Fruit fly (Drosophila melanogaster) whole organism, embryonic: Measurements from ENCODE around the gene Helz.

Experiments
- ATbp ChIP-seq: fragments of 200-800 bp; sonication (Bioruptor generic); optimal IDR thresholded peaks from 2 replicates; lab custom pipeline; 2017; ENCODE audit warnings: missing biosample characterization, mild to moderate bottlenecking, missing genetic modification characterization, missing genetic modification reagents
- Adf1 ChIP-seq: fragments of 200-800 bp; sonication (Bioruptor generic); IDR thresholded peaks from 2 replicates; pipeline ENCODE4 v1.3.6; 2022; ENCODE audit warnings: missing biosample characterization, missing genetic modification characterization
- Awh ChIP-seq: fragments of 200-800 bp; sonication (Bioruptor generic); IDR thresholded peaks from 2 replicates; pipeline ENCODE4, ENCODE4 v1.3.6; 2022; ENCODE audit warnings: missing biosample characterization, missing genetic modification characterization
- CG15514 ChIP-seq: fragments of 200-800 bp; sonication (Bioruptor generic); optimal IDR thresholded peaks from 3 replicates; lab custom pipeline; 2017; ENCODE audit warnings: missing biosample characterization, missing genetic modification characterization, mild to moderate bottlenecking, moderate library complexity, missing genetic modification reagents
- CG17361 ChIP-seq: fragments of 200-800 bp; sonication (Bioruptor generic); IDR thresholded peaks from 3 replicates; pipeline ENCODE4 v1.3.6; 2022; ENCODE audit warnings: missing biosample characterization, missing genetic modification characterization
- CG18619 ChIP-seq: fragments of 200-800 bp; sonication (Bioruptor generic); optimal IDR thresholded peaks from 3 replicates; lab custom pipeline; 2017; ENCODE audit warnings: missing biosample characterization, mild to moderate bottlenecking, missing genetic modification characterization
- CG2116 ChIP-seq: fragments of 200-800 bp; sonication (Bioruptor generic); optimal IDR thresholded peaks from 3 replicates; lab custom pipeline; 2018; ENCODE audit warnings: missing biosample characterization, mild to moderate bottlenecking, missing genetic modification characterization
- CG2199 ChIP-seq: fragments of 200-800 bp; sonication (Bioruptor generic); IDR thresholded peaks from 3 replicates; pipeline ENCODE4 v1.3.6; 2022; ENCODE audit warnings: missing biosample characterization, missing genetic modification characterization
- CG31441 ChIP-seq: fragments of 200-800 bp; sonication (Bioruptor generic); IDR thresholded peaks from 2 replicates; pipeline ENCODE4 v1.3.6; 2022; ENCODE audit warnings: missing biosample characterization, missing genetic modification characterization
- CG3281 ChIP-seq: fragments of 200-800 bp; sonication (Bioruptor generic); optimal IDR thresholded peaks from 3 replicates; lab custom pipeline; 2017; ENCODE audit warnings: missing biosample characterization, mild to moderate bottlenecking, missing genetic modification characterization
- CG33557 ChIP-seq: fragments of 200-800 bp; sonication (Bioruptor generic); optimal IDR thresholded peaks from 2 replicates; lab custom pipeline; 2019; ENCODE audit warnings: missing biosample characterization, mild to moderate bottlenecking, missing genetic modification characterization, moderate library complexity
- CG3838 ChIP-seq: fragments of 200-800 bp; sonication (Bioruptor generic); optimal IDR thresholded peaks from 3 replicates; lab custom pipeline; 2016; ENCODE audit warnings: missing biosample characterization, missing genetic modification characterization
- CG4424 ChIP-seq: fragments of 200-800 bp; sonication (Bioruptor generic); optimal IDR thresholded peaks from 3 replicates; lab custom pipeline; 2016; ENCODE audit warnings: missing biosample characterization, missing genetic modification characterization
- CG6654 ChIP-seq: fragments of 200-800 bp; sonication (Bioruptor generic); optimal IDR thresholded peaks from 2 replicates; lab custom pipeline; 2017; ENCODE audit warnings: missing biosample characterization, mild to moderate bottlenecking, missing genetic modification characterization
- CG6791 ChIP-seq: fragments of 200-800 bp; sonication (Bioruptor generic); IDR thresholded peaks from 3 replicates; pipeline ENCODE4 v1.3.6; 2022; ENCODE audit warnings: missing biosample characterization, missing genetic modification characterization; ENCODE audit not compliant: partially characterized antibody
- CG7928 ChIP-seq: fragments of 200-800 bp; sonication (Bioruptor generic); optimal IDR thresholded peaks from 2 replicates; lab custom pipeline; 2017; ENCODE audit warnings: missing biosample characterization, mild to moderate bottlenecking, missing genetic modification characterization
- CG8281 ChIP-seq: fragments of 200-800 bp; sonication (Bioruptor generic); optimal IDR thresholded peaks from 2 replicates; lab custom pipeline; 2018; ENCODE audit warnings: missing biosample characterization, mild to moderate bottlenecking, missing genetic modification characterization, moderate library complexity
- Doc2 ChIP-seq: fragments of 200-800 bp; sonication (Bioruptor generic); IDR thresholded peaks from 2 replicates; pipeline ENCODE4 v1.3.6; 2022; ENCODE audit warnings: missing biosample characterization, missing genetic modification characterization
- ERR ChIP-seq: fragments of 200-800 bp; sonication (Bioruptor generic); optimal IDR thresholded peaks from 2 replicates; lab custom pipeline; 2016; ENCODE audit warnings: missing biosample characterization, missing genetic modification characterization
- Gsc ChIP-seq: fragments of 200-800 bp; sonication (Bioruptor generic); IDR thresholded peaks from 2 replicates; pipeline ENCODE4 v1.3.6; 2022; ENCODE audit warnings: missing biosample characterization, missing genetic modification characterization
- HLH54F ChIP-seq: fragments of 200-800 bp; sonication (Bioruptor generic); optimal IDR thresholded peaks from 3 replicates; lab custom pipeline; 2016; ENCODE audit warnings: missing biosample characterization, missing genetic modification characterization
- MTF-1 ChIP-seq: fragments of 200-800 bp; sonication (Bioruptor generic); optimal IDR thresholded peaks from 2 replicates; lab custom pipeline; 2018; ENCODE audit warnings: missing biosample characterization, mild to moderate bottlenecking, missing genetic modification characterization, borderline replicate concordance
- Sox100B ChIP-seq: fragments of 200-800 bp; sonication (Bioruptor generic); optimal IDR thresholded peaks from 3 replicates; lab custom pipeline; 2018; ENCODE audit warnings: missing biosample characterization, mild to moderate bottlenecking, missing genetic modification characterization
- Xrp1 ChIP-seq: fragments of 200-800 bp; sonication (Bioruptor generic); IDR thresholded peaks from 2 replicates; pipeline ENCODE4 v1.3.6; 2022; ENCODE audit warnings: missing biosample characterization, missing genetic modification characterization
- caup ChIP-seq: fragments of 200-800 bp; sonication (Bioruptor generic); optimal IDR thresholded peaks from 3 replicates; lab custom pipeline; 2017; ENCODE audit warnings: missing biosample characterization, mild to moderate bottlenecking, missing genetic modification characterization, moderate library complexity; ENCODE audit not compliant: severe bottlenecking
- chinmo ChIP-seq: fragments of 200-800 bp; sonication (Bioruptor generic); IDR thresholded peaks from 4 replicates; pipeline ENCODE4 v1.3.6; 2022; ENCODE audit warnings: missing biosample characterization, missing genetic modification characterization; ENCODE audit not compliant: partially characterized antibody
- chn ChIP-seq: fragments of 200-800 bp; sonication (Bioruptor generic); optimal IDR thresholded peaks from 2 replicates; lab custom pipeline; 2016; ENCODE audit warnings: missing biosample characterization, missing genetic modification characterization
- ci ChIP-seq: fragments of 200-800 bp; sonication (Bioruptor generic); IDR thresholded peaks from 3 replicates; pipeline ENCODE4 v1.3.6; 2022; ENCODE audit warnings: missing biosample characterization, missing genetic modification characterization
- da ChIP-seq: fragments of 200-800 bp; sonication (Bioruptor generic); optimal IDR thresholded peaks from 2 replicates; lab custom pipeline; 2016; ENCODE audit warnings: missing biosample characterization, missing genetic modification characterization
- fd102C ChIP-seq: fragments of 200-800 bp; sonication (Bioruptor generic); optimal IDR thresholded peaks from 2 replicates; lab custom pipeline; 2018; ENCODE audit warnings: missing biosample characterization, mild to moderate bottlenecking, missing genetic modification characterization, moderate library complexity
- ftz-f1 ChIP-seq: fragments of 200-800 bp; sonication (Bioruptor generic); optimal IDR thresholded peaks from 2 replicates; lab custom pipeline; 2016; ENCODE audit warnings: missing biosample characterization, missing genetic modification characterization
- gem ChIP-seq: fragments of 200-800 bp; sonication (Bioruptor generic); optimal IDR thresholded peaks from 2 replicates; lab custom pipeline; 2019; ENCODE audit warnings: missing biosample characterization, mild to moderate bottlenecking, missing genetic modification characterization, moderate library complexity
- jigr1 ChIP-seq: fragments of 200-800 bp; sonication (Bioruptor generic); IDR thresholded peaks from 3 replicates; pipeline ENCODE4 v1.3.6; 2022; ENCODE audit warnings: missing biosample characterization, missing genetic modification characterization
- jumu ChIP-seq: fragments of 200-800 bp; sonication (Bioruptor generic); optimal IDR thresholded peaks from 3 replicates; lab custom pipeline; 2016; ENCODE audit warnings: missing biosample characterization, missing genetic modification characterization
- lab ChIP-seq: fragments of 200-800 bp; sonication (Bioruptor generic); optimal IDR thresholded peaks from 3 replicates; lab custom pipeline; 2017; ENCODE audit warnings: missing biosample characterization, missing genetic modification characterization, mild to moderate bottlenecking, moderate library complexity, missing genetic modification reagents
- lov ChIP-seq, 2 experiments: fragments of 200-800 bp in 1 of 2; fragments of >200 bp in 1 of 2; sonication (Bioruptor generic) in 1 of 2; IDR thresholded peaks in 1 of 2; optimal IDR thresholded peaks in 1 of 2; 2 replicates in 1 of 2; 3 replicates in 1 of 2; pipeline versions ENCODE4 v1.3.6 to Lab custom; 2017 to 2022; ENCODE audit warnings: missing biosample characterization in 1 of 2, missing genetic modification characterization in 1 of 2
- pita ChIP-seq: fragments of 200-800 bp; sonication (Bioruptor generic); optimal IDR thresholded peaks from 2 replicates; lab custom pipeline; 2017; ENCODE audit warnings: missing biosample characterization, mild to moderate bottlenecking, missing genetic modification characterization
- pum ChIP-seq: fragments of 200-800 bp; sonication (Bioruptor generic); optimal IDR thresholded peaks from 2 replicates; lab custom pipeline; 2016; ENCODE audit warnings: missing biosample characterization, missing genetic modification characterization
- schlank ChIP-seq: fragments of 200-800 bp; sonication (Bioruptor generic); optimal IDR thresholded peaks from 2 replicates; lab custom pipeline; 2018; ENCODE audit warnings: missing biosample characterization, mild to moderate bottlenecking, missing genetic modification characterization
- so ChIP-seq: fragments of 200-800 bp; sonication (Bioruptor generic); IDR thresholded peaks from 3 replicates; pipeline ENCODE4 v1.3.6; 2022; ENCODE audit warnings: missing biosample characterization, missing genetic modification characterization
- sqz ChIP-seq: fragments of 200-800 bp; sonication (Bioruptor generic); optimal IDR thresholded peaks from 3 replicates; lab custom pipeline; 2018; ENCODE audit warnings: missing biosample characterization, mild to moderate bottlenecking, missing genetic modification characterization
- trh ChIP-seq: fragments of 200-800 bp; sonication (Bioruptor generic); optimal IDR thresholded peaks from 2 replicates; lab custom pipeline; 2016; ENCODE audit warnings: missing biosample characterization, missing genetic modification characterization
- ttk ChIP-seq: fragments of 200-800 bp; sonication (Bioruptor generic); IDR thresholded peaks from 2 replicates; pipeline ENCODE4 v2.1.2; 2022; ENCODE audit warnings: missing biosample characterization, missing genetic modification characterization
- wor ChIP-seq: fragments of 200-800 bp; sonication (Bioruptor generic); IDR thresholded peaks from 2 replicates; pipeline ENCODE4 v1.3.6; 2022; ENCODE audit warnings: missing biosample characterization, missing genetic modification characterization
- zen2 ChIP-seq: fragments of 200-800 bp; sonication (Bioruptor generic); IDR thresholded peaks from 3 replicates; pipeline ENCODE4 v1.3.6; 2022; ENCODE audit warnings: missing biosample characterization, missing genetic modification characterization; ENCODE audit not compliant: partially characterized antibody

The Helz gene

dm6 chr3L:14756724-14757463 lies 32.8 kb upstream of the Helz start (continued):
- peak; percentile 89 for TF ChIP-seq gem
- peak; percentile 86 for TF ChIP-seq CG4424 (GFP tag; lab: Kevin White, UChicago)
- TF ChIP-seq da (GFP tag; lab: Kevin White, UChicago), result peak; percentile 63
- peak; percentile 93 for TF ChIP-seq caup
- TF ChIP-seq trh, result peak; percentile 67
- peak; percentile 89 for TF ChIP-seq chn (GFP tag; lab: Kevin White, UChicago)
- peak; percentile 94 for TF ChIP-seq lab (GFP tag; lab: Kevin White, UChicago)
- TF ChIP-seq CG6791 (GFP tag; lab: Robert Waterston, UW), result peak; percentile 37; the same call in 1 of the 3 replicates
- peak; percentile 80 for TF ChIP-seq CG17361 (GFP tag; lab: Robert Waterston, UW)
- TF ChIP-seq schlank (tag; lab: Kevin White, UChicago), result peak; percentile 83
- TF ChIP-seq CG3281 (GFP tag; lab: Kevin White, UChicago), result peak; percentile 92
- peak; percentile 62 for TF ChIP-seq CG7928 (GFP tag; lab: Kevin White, UChicago)
- no peak; the same call in 1 of the 2 replicates for TF ChIP-seq Gsc (GFP tag; lab: Robert Waterston, UW)

- TF ChIP-seq Xrp1 (GFP tag; lab: Robert Waterston, UW), result peak; percentile 66; the same call in 1 of the 2 replicates
- peak; percentile 66 for TF ChIP-seq CG18619 (GFP tag; lab: Kevin White, UChicago)
- TF ChIP-seq ATbp (GFP tag; lab: Kevin White, UChicago), result peak; percentile 33
- no peak for TF ChIP-seq Sox100B (GFP tag; lab: Kevin White, UChicago)
- TF ChIP-seq CG2199 (GFP tag; lab: Robert Waterston, UW), result peak; percentile 73; the same call in 2 of the 3 replicates
- peak; percentile 17 for TF ChIP-seq CG15514
- TF ChIP-seq HLH54F (GFP tag; lab: Kevin White, UChicago), result peak; percentile 19
- TF ChIP-seq ERR (GFP tag; lab: Kevin White, UChicago), result no peak
- peak; percentile 83 for TF ChIP-seq Adf1
- TF ChIP-seq chinmo, result peak; percentile 68; the same call in 2 of the 4 replicates
- peak; percentile 61 for TF ChIP-seq CG8281 (tag; lab: Kevin White, UChicago)
- peak; percentile 63 for TF ChIP-seq CG33557 (GFP tag; lab: Kevin White, UChicago)
- TF ChIP-seq so (GFP tag; lab: Robert Waterston, UW), result no peak; the same call in 1 of the 3 replicates
- TF ChIP-seq wor (GFP tag; lab: Robert Waterston, UW), result no peak
- TF ChIP-seq fd102C (GFP tag; lab: Kevin White, UChicago), result peak; percentile 74
- no peak for TF ChIP-seq pita (GFP tag; lab: Kevin White, UChicago)
- TF ChIP-seq CG31441 (GFP tag; lab: Robert Waterston, UW), result no peak; the same call in none of the 2 replicates
- no peak for TF ChIP-seq jumu (GFP tag; lab: Kevin White, UChicago)
- no peak for TF ChIP-seq Awh (GFP tag; lab: Robert Waterston, UW)
- no peak for TF ChIP-seq lov (optimal IDR thresholded peaks at IDR 0.05; lab: Kevin White, UChicago)
- 0 out of 3 replicates have a peak, but pooled peaks have one; percentile 29 for TF ChIP-seq lov (GFP tag; IDR thresholded peaks at IDR 0.05; lab: Robert Waterston, UW)
- peak; percentile 51 for TF ChIP-seq sqz (GFP tag; lab: Kevin White, UChicago)
- TF ChIP-seq CG6654, result no peak
- TF ChIP-seq jigr1 (GFP tag; lab: Robert Waterston, UW), result no peak
- peak; percentile 35; the same call in 1 of the 2 replicates for TF ChIP-seq ttk
- TF ChIP-seq zen2 (GFP tag; lab: Robert Waterston, UW), result 0 out of 3 replicates have a peak, but pooled peaks have one; percentile 51
- peak; percentile 72 for TF ChIP-seq MTF-1 (GFP tag; lab: Kevin White, UChicago)
- TF ChIP-seq CG2116 (GFP tag; lab: Kevin White, UChicago), result peak; percentile 31
- no peak for TF ChIP-seq CG3838 (GFP tag; lab: Kevin White, UChicago)
- TF ChIP-seq ftz-f1 (GFP tag; lab: Kevin White, UChicago), result peak; percentile 75
- no peak for TF ChIP-seq Doc2 (GFP tag; lab: Robert Waterston, UW)
- TF ChIP-seq pum (GFP tag; lab: Kevin White, UChicago), result no peak
- TF ChIP-seq ci, result peak; percentile 71; the same call in 2 of the 3 replicates
Observed at dm6 chr3L:14757464-14758384, 32.0 kb upstream of the Helz start, which contains the start of gene CG42507. TSS of gene CG42507 (minus strand) at chr3L:14757962.
